Fruit fly (Drosophila melanogaster): ENCODE results near the gene Lsp1beta.
A peak's percentile ranks its signal among the peaks of the same experiment; 100 is the strongest.
"Not testable (repeated sequence)": the region's sequence is repeated elsewhere in the genome, so short reads cannot be mapped to it uniquely, and the experiment has no call there.

The Lsp1beta gene

dm6 chr2L:901363-901762 lies 3.1 kb downstream of the Lsp1beta start (continued):
- TF ChIP-seq CG6254 (GFP tag; optimal IDR thresholded peaks at IDR 0.05) (peak; percentile 18), insv (GFP tag; optimal IDR thresholded peaks at IDR 0.05) (peak in 1 of 2 experiments; percentile 9), CG4730 (GFP tag; IDR thresholded peaks at IDR 0.05) (0 out of 2 replicates have a peak, but pooled peaks have one; percentile 28), sisA (GFP tag; IDR thresholded peaks at IDR 0.05) (0 out of 2 replicates have a peak, but pooled peaks have one; percentile 27), dm (GFP tag; optimal IDR thresholded peaks at IDR 0.05) (peak; percentile 12), CG5953 (GFP tag; IDR thresholded peaks at IDR 0.05) (0 out of 2 replicates have a peak, but pooled peaks have one; percentile 30), Scr (GFP tag; IDR thresholded peaks at IDR 0.05; ENCODE audit: partially characterized antibody) (0 out of 2 replicates have a peak, but pooled peaks have one; percentile 27), peb (GFP tag; IDR thresholded peaks at IDR 0.05) (peak; percentile 48; the same call in 1 of the 2 replicates), repo (GFP tag; optimal IDR thresholded peaks at IDR 0.05) (peak; percentile 3), jumu (GFP tag; optimal IDR thresholded peaks at IDR 0.05) (peak; percentile 45), CG16813 (GFP tag; IDR thresholded peaks at IDR 0.05; ENCODE audit: partially characterized antibody) (peak; percentile 23; the same call in 1 of the 3 replicates), pnt (GFP tag; optimal IDR thresholded peaks at IDR 0.05) (peak; percentile 0), Bdp1 (GFP tag; optimal IDR thresholded peaks at IDR 0.05) (peak; percentile 17), bcd (GFP tag; optimal IDR thresholded peaks at IDR 0.05) (peak; percentile 21), hb (GFP tag; IDR thresholded peaks at IDR 0.05; ENCODE audit: partially characterized antibody) (0 out of 3 replicates have a peak, but pooled peaks have one; percentile 34), CG8281 (tag; optimal IDR thresholded peaks at IDR 0.05) (peak; percentile 94), ara (GFP tag; IDR thresholded peaks at IDR 0.05) (peak; percentile 25; the same call in 1 of the 2 replicates), gce (GFP tag; IDR thresholded peaks at IDR 0.05) (peak; percentile 46; the same call in 1 of the 3 replicates), Gug (GFP tag; IDR thresholded peaks at IDR 0.05) (0 out of 4 replicates have a peak, but pooled peaks have one; percentile 13), ssp (GFP tag; IDR thresholded peaks at IDR 0.05) (0 out of 2 replicates have a peak, but pooled peaks have one; percentile 15), CG17361 (GFP tag; IDR thresholded peaks at IDR 0.05) (peak; percentile 36; the same call in 2 of the 3 replicates), prd (GFP tag; IDR thresholded peaks at IDR 0.05) (peak; percentile 63), Stat92E (GFP tag; optimal IDR thresholded peaks at IDR 0.05) (peak in 1 of 3 experiments; percentile 90), CG15696 (tag; optimal IDR thresholded peaks at IDR 0.05) (peak; percentile 71), oc (tag; optimal IDR thresholded peaks at IDR 0.05) (peak; percentile 27), ase (GFP tag; IDR thresholded peaks at IDR 0.05) (0 out of 3 replicates have a peak, but pooled peaks have one; percentile 25), CG10959 (GFP tag; IDR thresholded peaks at IDR 0.05) (peak; percentile 66), CG1024 (GFP tag; IDR thresholded peaks at IDR 0.05) (peak; percentile 60), lov (GFP tag; IDR thresholded peaks at IDR 0.05) (peak; percentile 18; the same call in 1 of the 3 replicates), Camta (GFP tag; optimal IDR thresholded peaks at IDR 0.05) (peak; percentile 41), ewg (GFP tag; optimal IDR thresholded peaks at IDR 0.05) (peak; percentile 11), sob (GFP tag; IDR thresholded peaks at IDR 0.05) (peak; percentile 55; the same call in 1 of the 2 replicates), NC2β (GFP tag; optimal IDR thresholded peaks at IDR 0.05) (peak; percentile 70), nmo (GFP tag; optimal IDR thresholded peaks at IDR 0.05) (peak; percentile 61), CG3407 (GFP tag; optimal IDR thresholded peaks at IDR 0.05) (peak; percentile 34), CG1647 (GFP tag; optimal IDR thresholded peaks at IDR 0.05) (peak; percentile 34), Sox102F (GFP tag; optimal IDR thresholded peaks at IDR 0.05) (peak; percentile 7)
- TF ChIP-seq prd, lov (optimal IDR thresholded peaks at IDR 0.05): not testable (repeated sequence)

dm6 chr2L:903748-904147 lies 5.4 kb downstream of the Lsp1beta start:
- TF ChIP-seq CG9797 (GFP tag; optimal IDR thresholded peaks at IDR 0.05) (no peak), CG3065 (GFP tag; optimal IDR thresholded peaks at IDR 0.05) (no peak), Bteb2 (GFP tag; optimal IDR thresholded peaks at IDR 0.05) (no peak), sima (GFP tag; optimal IDR thresholded peaks at IDR 0.05) (no peak), CG18764 (GFP tag; optimal IDR thresholded peaks at IDR 0.05) (no peak), row (GFP tag; IDR thresholded peaks at IDR 0.05) (no peak), CG10366 (GFP tag; IDR thresholded peaks at IDR 0.05) (no peak), CG8924 (tag; optimal IDR thresholded peaks at IDR 0.05) (no peak), CG2678 (tag; optimal IDR thresholded peaks at IDR 0.05) (peak; percentile 24), emc (GFP tag; optimal IDR thresholded peaks at IDR 0.05) (no peak), Dp (GFP tag; optimal IDR thresholded peaks at IDR 0.05) (no peak), CG17385 (GFP tag; optimal IDR thresholded peaks at IDR 0.05) (no peak), p53 (GFP tag; optimal IDR thresholded peaks at IDR 0.05) (no peak), Med (GFP tag) (peak; percentile 61)

Measured in whole organism, embryonic.